Worm (Caenorhabditis elegans): ENCODE data around the gene F01D4.5.

- TF ChIP-seq blmp-1 (tag; optimal IDR thresholded peaks at IDR 0.05) (peak; percentile 15), ztf-4 (tag; optimal IDR thresholded peaks at IDR 0.05) (no peak), skn-1 (tag; optimal IDR thresholded peaks at IDR 0.05) (no peak), ama-1 (optimal IDR thresholded peaks at IDR 0.05) (no peak), mef-2 (tag; optimal IDR thresholded peaks at IDR 0.05) (no peak), nhr-77 (tag; optimal IDR thresholded peaks at IDR 0.05) (no peak), elt-2 (tag; optimal IDR thresholded peaks at IDR 0.05) (no peak), lsy-2 (tag; optimal IDR thresholded peaks at IDR 0.05) (no peak)
Observed at ce11 chrIV:10515128-10515527, 31.7 kb upstream of the F01D4.5 start, which contains the start of gene C02F4.4.
